Worm (Caenorhabditis elegans) whole organism, L4 larva: ENCODE results near the gene cest-4.

Experiments
- F44E2.7 ChIP-seq: fragments of 200-800 bp; sonication (Bioruptor generic); IDR thresholded peaks from 2 replicates; pipeline ENCODE4 v2.1.2; 2022; ENCODE audit warnings: missing genetic modification characterization, missing compliant biosample characterization
- T20F7.1 ChIP-seq: fragments of 200-800 bp; sonication (Bioruptor generic); optimal IDR thresholded peaks from 2 replicates; lab custom pipeline; 2018; ENCODE audit warnings: mild to moderate bottlenecking, missing genetic modification characterization, missing compliant biosample characterization
- Y48G9A.11 ChIP-seq: fragments of 200-800 bp; sonication (Bioruptor generic); IDR thresholded peaks from 2 replicates; pipeline ENCODE4 v1.3.6; 2022; ENCODE audit warnings: missing genetic modification reagents, missing genetic modification characterization, missing compliant biosample characterization
- Y75B8A.6 ChIP-seq: fragments of 200-800 bp; sonication (Bioruptor generic); IDR thresholded peaks from 2 replicates; pipeline ENCODE4 v1.3.6; 2022; ENCODE audit warnings: missing genetic modification reagents, missing genetic modification characterization, missing compliant biosample characterization
- ZK337.2 ChIP-seq: fragments of 200-800 bp; sonication (Bioruptor generic); IDR thresholded peaks from 2 replicates; pipeline ENCODE4 v1.3.6; 2022; ENCODE audit warnings: missing genetic modification reagents, missing genetic modification characterization, missing compliant biosample characterization
- aha-1 ChIP-seq: fragments of 150-350 bp; peaks from one replicate; lab custom pipeline; 2014; ENCODE audit warnings: missing biosample characterization, missing genetic modification characterization
- ama-1 ChIP-seq: fragments of 150-350 bp; optimal IDR thresholded peaks from 2 replicates; lab custom pipeline; 2014; ENCODE audit warnings: inconsistent platforms, mixed read lengths
- ceh-20 ChIP-seq: fragments of 200-800 bp; sonication (Bioruptor generic); IDR thresholded peaks from 2 replicates; pipeline ENCODE4 v1.3.6; 2022; ENCODE audit warnings: missing genetic modification reagents, missing genetic modification characterization, missing compliant biosample characterization
- ceh-28 ChIP-seq: fragments of 150-350 bp; optimal IDR thresholded peaks from 2 replicates; lab custom pipeline; 2014; ENCODE audit warnings: missing biosample characterization, missing genetic modification reagents, missing genetic modification characterization
- ceh-44 ChIP-seq: fragments of 200-800 bp; sonication (Bioruptor generic); IDR thresholded peaks from 2 replicates; pipeline ENCODE4 v1.3.6; 2022; ENCODE audit warnings: missing genetic modification reagents, missing genetic modification characterization, missing compliant biosample characterization
- ceh-82 ChIP-seq: sonication (generic microtip); optimal IDR thresholded peaks from 2 replicates; lab custom pipeline; 2017; ENCODE audit warnings: missing biosample characterization, missing genetic modification characterization
- ces-1 ChIP-seq: fragments of 150-350 bp; sonication (generic microtip); optimal IDR thresholded peaks from 4 replicates; lab custom pipeline; 2014; ENCODE audit warnings: missing biosample characterization, missing genetic modification reagents, missing genetic modification characterization
- ctbp-1 ChIP-seq: fragments of 200-800 bp; sonication (Bioruptor generic); IDR thresholded peaks from 2 replicates; pipeline ENCODE4 v1.3.6; 2022; ENCODE audit warnings: missing genetic modification reagents, missing genetic modification characterization, missing compliant biosample characterization
- daf-16 ChIP-seq, 3 experiments: sonication (generic microtip); optimal IDR thresholded peaks; 2 replicates each; lab custom pipeline; 2016 to 2017; ENCODE audit warnings: missing genetic modification characterization in 3 of 3, missing genetic modification reagents in 3 of 3, mild to moderate bottlenecking in 2 of 3, missing compliant biosample characterization in 2 of 3, missing biosample characterization in 1 of 3, moderate library complexity in 1 of 3
- dmd-6 ChIP-seq: fragments of 200-800 bp; sonication (Bioruptor generic); IDR thresholded peaks from 2 replicates; pipeline ENCODE4 v1.3.6; 2022; ENCODE audit warnings: missing genetic modification reagents, missing genetic modification characterization, missing compliant biosample characterization
- dpl-1 ChIP-seq: fragments of 150-350 bp; optimal IDR thresholded peaks from 2 replicates; lab custom pipeline; 2014; ENCODE audit warnings: missing biosample characterization, missing genetic modification reagents, missing genetic modification characterization
- dve-1 ChIP-seq: sonication (generic microtip); optimal IDR thresholded peaks from 2 replicates; lab custom pipeline; 2017; ENCODE audit warnings: antibody characterized with exemption, mild to moderate bottlenecking, missing genetic modification characterization, missing compliant biosample characterization; ENCODE audit not compliant: insufficient read depth
- egl-27 ChIP-seq: sonication (generic microtip); optimal IDR thresholded peaks from 3 replicates; lab custom pipeline; 2017; ENCODE audit warnings: missing biosample characterization, missing genetic modification reagents, missing genetic modification characterization
- fkh-10 ChIP-seq: fragments of 150-350 bp; optimal IDR thresholded peaks from 2 replicates; lab custom pipeline; 2014; ENCODE audit warnings: missing biosample characterization, missing genetic modification reagents, missing genetic modification characterization
- gei-8 ChIP-seq: fragments of 200-800 bp; sonication (Bioruptor generic); optimal IDR thresholded peaks from 2 replicates; lab custom pipeline; 2018; ENCODE audit warnings: mild to moderate bottlenecking, missing genetic modification characterization, missing compliant biosample characterization
- hlh-11 ChIP-seq: fragments of 200-800 bp; sonication (Bioruptor generic); optimal IDR thresholded peaks from 2 replicates; lab custom pipeline; 2018; ENCODE audit warnings: mild to moderate bottlenecking, missing genetic modification characterization, missing compliant biosample characterization
- hlh-30 ChIP-seq: sonication (generic microtip); optimal IDR thresholded peaks from 2 replicates; lab custom pipeline; 2017; ENCODE audit warnings: antibody characterized with exemption, mild to moderate bottlenecking, missing genetic modification characterization, missing compliant biosample characterization; ENCODE audit not compliant: insufficient read depth
- hmg-1.1 ChIP-seq: fragments of 200-800 bp; sonication (Bioruptor generic); IDR thresholded peaks from 2 replicates; pipeline ENCODE4 v1.3.6; 2022; ENCODE audit warnings: missing genetic modification reagents, missing genetic modification characterization, missing compliant biosample characterization
- lin-15B ChIP-seq: fragments of 150-350 bp; sonication (generic microtip); optimal IDR thresholded peaks from 3 replicates; lab custom pipeline; 2014; ENCODE audit warnings: missing biosample characterization, missing genetic modification characterization
- lin-29 ChIP-seq: fragments of 200-800 bp; sonication (Bioruptor generic); IDR thresholded peaks from 2 replicates; pipeline ENCODE4 v1.3.6; 2022; ENCODE audit warnings: missing genetic modification reagents, missing genetic modification characterization, missing compliant biosample characterization
- madf-5 ChIP-seq, 2 experiments: fragments of 200-800 bp; sonication (Bioruptor generic); IDR thresholded peaks; 2 replicates each; pipeline ENCODE4 v1.3.6; 2022; ENCODE audit warnings: missing compliant biosample characterization in 2 of 2, missing genetic modification characterization in 2 of 2
- madf-9 ChIP-seq: fragments of 200-800 bp; sonication (Bioruptor generic); conservative IDR thresholded peaks from 2 replicates; pipeline ENCODE4 v1.3.6; 2022; ENCODE audit warnings: missing genetic modification reagents, missing genetic modification characterization, missing compliant biosample characterization
- mdt-29 ChIP-seq: fragments of 200-800 bp; sonication (Bioruptor generic); IDR thresholded peaks from 2 replicates; pipeline ENCODE4 v1.3.6; 2022; ENCODE audit warnings: missing genetic modification reagents, missing genetic modification characterization, missing compliant biosample characterization
- mes-2 ChIP-seq: sonication (generic microtip); optimal IDR thresholded peaks from 2 replicates; lab custom pipeline; 2016; ENCODE audit warnings: missing genotype, mild to moderate bottlenecking, missing genetic modification characterization, missing compliant biosample characterization; ENCODE audit not compliant: poor library complexity, severe bottlenecking
- mxl-2 ChIP-seq: fragments of 200-800 bp; sonication (Bioruptor generic); conservative IDR thresholded peaks from 2 replicates; pipeline ENCODE4 v1.3.6; 2022; ENCODE audit warnings: missing genetic modification reagents, missing genetic modification characterization, missing compliant biosample characterization
- mxl-3 ChIP-seq: fragments of 200-800 bp; sonication (Bioruptor generic); optimal IDR thresholded peaks from 2 replicates; lab custom pipeline; 2018; ENCODE audit warnings: mild to moderate bottlenecking, missing genetic modification characterization, missing compliant biosample characterization
- nhr-10 ChIP-seq: fragments of 150-350 bp; optimal IDR thresholded peaks from 2 replicates; lab custom pipeline; 2014; ENCODE audit warnings: missing biosample characterization, missing genetic modification characterization
- nhr-111 ChIP-seq: fragments of 200-800 bp; sonication (Bioruptor generic); optimal IDR thresholded peaks from 2 replicates; lab custom pipeline; 2018; ENCODE audit warnings: mild to moderate bottlenecking, missing genetic modification characterization, missing compliant biosample characterization
- nhr-25 ChIP-seq: sonication (generic microtip); optimal IDR thresholded peaks from 2 replicates; lab custom pipeline; 2017; ENCODE audit warnings: missing genetic modification characterization, mild to moderate bottlenecking, missing compliant biosample characterization, antibody characterized with exemption, moderate library complexity, borderline replicate concordance; ENCODE audit not compliant: insufficient read depth
- nhr-28 ChIP-seq: fragments of 150-350 bp; optimal IDR thresholded peaks from 2 replicates; lab custom pipeline; 2014; ENCODE audit warnings: missing biosample characterization, missing genetic modification characterization
- nhr-42 ChIP-seq: fragments of 200-800 bp; sonication (Bioruptor generic); IDR thresholded peaks from 2 replicates; pipeline ENCODE4 v1.3.6; 2022; ENCODE audit warnings: missing genetic modification characterization, missing compliant biosample characterization
- nhr-48 ChIP-seq: sonication (generic microtip); optimal IDR thresholded peaks from 2 replicates; lab custom pipeline; 2016; ENCODE audit warnings: mild to moderate bottlenecking, missing genetic modification characterization, missing compliant biosample characterization
- nhr-6 ChIP-seq: fragments of 150-350 bp; optimal IDR thresholded peaks from 2 replicates; lab custom pipeline; 2014; ENCODE audit warnings: missing biosample characterization, missing genetic modification characterization
- pha-4 ChIP-seq, 2 experiments: fragments of 150-350 bp in 1 of 2; fragments of 200-800 bp in 1 of 2; sonication (Bioruptor generic) in 1 of 2; IDR thresholded peaks in 1 of 2; optimal IDR thresholded peaks in 1 of 2; 2 replicates each; pipeline versions ENCODE4 v1.3.6 to Lab custom; 2014 to 2022; ENCODE audit warnings: missing genetic modification characterization in 2 of 2, missing genetic modification reagents in 2 of 2, missing biosample characterization in 1 of 2, missing compliant biosample characterization in 1 of 2
- php-3 ChIP-seq: fragments of 200-800 bp; sonication (Bioruptor generic); IDR thresholded peaks from 2 replicates; pipeline ENCODE4 v1.3.6; 2022; ENCODE audit warnings: missing genetic modification reagents, missing genetic modification characterization, missing compliant biosample characterization
- pqm-1 ChIP-seq: sonication (generic microtip); optimal IDR thresholded peaks from 2 replicates; lab custom pipeline; 2017; ENCODE audit warnings: missing biosample characterization, missing genetic modification characterization
- saeg-2 ChIP-seq: fragments of 200-800 bp; sonication (Bioruptor generic); IDR thresholded peaks from 2 replicates; pipeline ENCODE4 v1.3.6; 2022; ENCODE audit warnings: missing genetic modification reagents, missing genetic modification characterization, missing compliant biosample characterization
- snpc-1.2 ChIP-seq: fragments of 200-800 bp; sonication (Bioruptor generic); IDR thresholded peaks from 2 replicates; pipeline ENCODE4 v1.3.6; 2022; ENCODE audit warnings: missing genetic modification reagents, missing genetic modification characterization, missing compliant biosample characterization
- snpc-4 ChIP-seq: fragments of 150-350 bp; optimal IDR thresholded peaks from 2 replicates; lab custom pipeline; 2014; ENCODE audit warnings: missing biosample characterization, missing genetic modification characterization
- spr-1 ChIP-seq: sonication (generic microtip); optimal IDR thresholded peaks from 2 replicates; lab custom pipeline; 2016; ENCODE audit warnings: mild to moderate bottlenecking, missing genetic modification characterization, missing compliant biosample characterization
- tra-1 ChIP-seq: fragments of 200-800 bp; sonication (Bioruptor generic); IDR thresholded peaks from 2 replicates; pipeline ENCODE4 v1.3.6; 2022; ENCODE audit warnings: missing genetic modification reagents, missing genetic modification characterization, missing compliant biosample characterization
- unc-130 ChIP-seq: sonication (generic microtip); optimal IDR thresholded peaks from 2 replicates; lab custom pipeline; 2016; ENCODE audit warnings: missing genetic modification reagents, missing genetic modification characterization, missing compliant biosample characterization
- unc-39 ChIP-seq: sonication (generic microtip); optimal IDR thresholded peaks from 2 replicates; lab custom pipeline; 2017; ENCODE audit warnings: missing biosample characterization, missing genetic modification characterization
- zip-11 ChIP-seq: fragments of 200-800 bp; sonication (Bioruptor generic); IDR thresholded peaks from 2 replicates; pipeline ENCODE4 v1.3.6; 2022; ENCODE audit warnings: missing genetic modification characterization, missing compliant biosample characterization
- zip-2 ChIP-seq: fragments of 150-350 bp; optimal IDR thresholded peaks from 2 replicates; lab custom pipeline; 2014; ENCODE audit warnings: missing biosample characterization, missing genetic modification characterization
- ztf-11 ChIP-seq: fragments of 150-350 bp; optimal IDR thresholded peaks from 2 replicates; lab custom pipeline; 2014; ENCODE audit warnings: missing biosample characterization, missing genetic modification characterization

Gene cest-4

ce11 chrIV:6802132-6802531 lies at the start of gene cest-4, which contains the start of gene C17H12.11:
Gene cest-4 (minus strand): TSS chrIV:6802337.
Gene C17H12.11 (plus strand): TSS chrIV:6802387.
- no peak for TF ChIP-seq lin-29 (GFP tag; lab: Robert Waterston, UW)
- TF ChIP-seq zip-11 (GFP tag; lab: Robert Waterston, UW) = no peak
- TF ChIP-seq gei-8 (GFP tag; lab: Kevin White, UChicago) = no peak
- TF ChIP-seq tra-1 = no peak
- no peak for TF ChIP-seq pha-4 (GFP tag; IDR thresholded peaks at IDR 0.05; lab: Robert Waterston, UW)
- no peak for TF ChIP-seq pha-4 (tag; optimal IDR thresholded peaks at IDR 0.05; lab: Kevin White, UChicago)
- TF ChIP-seq fkh-10 (GFP tag; lab: Kevin White, UChicago) = no peak
- peak; percentile 91 for TF ChIP-seq dmd-6 (GFP tag; lab: Robert Waterston, UW)
- no peak for TF ChIP-seq hmg-1.1 (GFP tag; lab: Robert Waterston, UW)
- TF ChIP-seq ceh-28 = no peak
- no peak for TF ChIP-seq Y48G9A.11
- TF ChIP-seq mdt-29 (GFP tag; lab: Robert Waterston, UW) = no peak
- no peak for TF ChIP-seq lin-15B
- TF ChIP-seq snpc-1.2 (GFP tag; lab: Robert Waterston, UW) = no peak
- no peak for TF ChIP-seq snpc-4 (tag; lab: Kevin White, UChicago)
- peak; percentile 91 for TF ChIP-seq php-3
- TF ChIP-seq aha-1 (tag; lab: Kevin White, UChicago) = peak; percentile 56
- TF ChIP-seq madf-5 (GFP tag; IDR thresholded peaks at IDR 0.05; lab: Robert Waterston, UW) = no peak
- no peak for TF ChIP-seq zip-2 (tag; lab: Kevin White, UChicago)
- peak; percentile 9 for TF ChIP-seq nhr-48 (tag; lab: Kevin White, UChicago)
- no peak for TF ChIP-seq Y75B8A.6 (GFP tag; lab: Robert Waterston, UW)
- no peak for TF ChIP-seq F44E2.7 (GFP tag; lab: Robert Waterston, UW)
- no peak for TF ChIP-seq unc-39 (tag; lab: Kevin White, UChicago)
- peak; percentile 24 for TF ChIP-seq mxl-3
- no peak for TF ChIP-seq nhr-25
- TF ChIP-seq saeg-2 (GFP tag; lab: Robert Waterston, UW) = no peak
- TF ChIP-seq spr-1 (tag; lab: Kevin White, UChicago) = no peak
- no peak for TF ChIP-seq ceh-44 (GFP tag; lab: Robert Waterston, UW)
- no peak for TF ChIP-seq ztf-11
- TF ChIP-seq nhr-111 = no peak
- TF ChIP-seq ZK337.2 = no peak
- peak; percentile 73 for TF ChIP-seq hlh-11 (tag; lab: Kevin White, UChicago)
- TF ChIP-seq nhr-42 (GFP tag; lab: Robert Waterston, UW) = no peak
- TF ChIP-seq ctbp-1 (GFP tag; lab: Robert Waterston, UW) = no peak
- peak; percentile 7 for TF ChIP-seq nhr-6 (tag; lab: Kevin White, UChicago)
- TF ChIP-seq nhr-10 (tag; lab: Kevin White, UChicago) = no peak
- TF ChIP-seq madf-9 (GFP tag; lab: Robert Waterston, UW) = no peak
- TF ChIP-seq ama-1 (lab: Kevin White, UChicago) = no peak
- peak; percentile 79 for TF ChIP-seq dve-1 (tag; lab: Kevin White, UChicago)
- TF ChIP-seq ceh-82 (tag; lab: Kevin White, UChicago) = no peak
- TF ChIP-seq egl-27 (tag; lab: Kevin White, UChicago) = no peak
- no peak for TF ChIP-seq dpl-1
- peak; percentile 43; the same call in 1 of the 2 replicates for TF ChIP-seq ceh-20 (GFP tag; lab: Robert Waterston, UW)
- peak; percentile 88 for TF ChIP-seq pqm-1
- TF ChIP-seq hlh-30 (tag; lab: Kevin White, UChicago) = no peak
- TF ChIP-seq mxl-2 (GFP tag; lab: Robert Waterston, UW) = no peak
- TF ChIP-seq ces-1 (GFP tag; lab: Kevin White, UChicago) = no peak
- no peak for TF ChIP-seq mes-2
- TF ChIP-seq T20F7.1 = no peak
- TF ChIP-seq daf-16 (GFP tag; optimal IDR thresholded peaks at IDR 0.05; lab: Kevin White, UChicago) = no peak
- peak; percentile 93 for TF ChIP-seq daf-16 (tag; optimal IDR thresholded peaks at IDR 0.05; lab: Kevin White, UChicago)
- peak; percentile 98 for TF ChIP-seq nhr-28 (tag; lab: Kevin White, UChicago)
- no peak for TF ChIP-seq unc-130 (GFP tag; lab: Kevin White, UChicago)
